Worm (Caenorhabditis elegans) whole organism, early embryonic: ENCODE measurements around the gene moma-1.

Experiments used
- B0310.2 ChIP-seq: sonication (generic microtip); optimal IDR thresholded peaks from 2 replicates; lab custom pipeline; 2016; ENCODE audit warnings: mild to moderate bottlenecking, missing genetic modification characterization, missing compliant biosample characterization
- F13C5.2 ChIP-seq: sonication (generic microtip); optimal IDR thresholded peaks from 2 replicates; lab custom pipeline; 2017; ENCODE audit warnings: mild to moderate bottlenecking, missing genetic modification characterization, inconsistent platforms, missing compliant biosample characterization
- ama-1 ChIP-seq: fragments of 150-350 bp; optimal IDR thresholded peaks from 2 replicates; lab custom pipeline; 2014
- ceh-13 ChIP-seq: fragments of 200-800 bp; sonication (Bioruptor generic); optimal IDR thresholded peaks from 2 replicates; lab custom pipeline; 2018; ENCODE audit warnings: mild to moderate bottlenecking, missing genetic modification characterization, missing compliant biosample characterization
- ceh-36 ChIP-seq: sonication (generic microtip); optimal IDR thresholded peaks from 2 replicates; lab custom pipeline; 2016; ENCODE audit warnings: missing genetic modification characterization, inconsistent platforms, missing compliant biosample characterization
- ets-7 ChIP-seq: sonication (generic microtip); optimal IDR thresholded peaks from 2 replicates; lab custom pipeline; 2016; ENCODE audit warnings: missing genotype, missing genetic modification characterization, missing compliant biosample characterization
- flt-1 ChIP-seq: fragments of 200-800 bp; sonication (Bioruptor generic); IDR thresholded peaks from 2 replicates; pipeline ENCODE4 v1.3.6; 2022; ENCODE audit warnings: missing genetic modification characterization, missing compliant biosample characterization
- hmbx-1 ChIP-seq: sonication (generic microtip); optimal IDR thresholded peaks from 2 replicates; lab custom pipeline; 2016; ENCODE audit warnings: mild to moderate bottlenecking, missing genetic modification characterization, missing compliant biosample characterization
- hmg-4 ChIP-seq: fragments of 200-800 bp; sonication (Bioruptor generic); optimal IDR thresholded peaks from 2 replicates; lab custom pipeline; 2018; ENCODE audit warnings: mild to moderate bottlenecking, missing genetic modification characterization, missing compliant biosample characterization
- hnd-1 ChIP-seq: sonication (generic microtip); optimal IDR thresholded peaks from 2 replicates; lab custom pipeline; 2016; ENCODE audit warnings: missing genetic modification characterization, missing compliant biosample characterization
- pes-1 ChIP-seq: fragments of 200-800 bp; sonication (Bioruptor generic); IDR thresholded peaks from 2 replicates; pipeline ENCODE4 v1.3.6; 2022; ENCODE audit warnings: missing genetic modification reagents, missing genetic modification characterization, missing compliant biosample characterization
- sea-1 ChIP-seq: fragments of 200-800 bp; sonication (Bioruptor generic); conservative IDR thresholded peaks from 2 replicates; pipeline ENCODE4 v1.3.6; 2022; ENCODE audit warnings: missing genetic modification characterization, missing compliant biosample characterization
- tbx-11 ChIP-seq: fragments of 200-800 bp; sonication (Bioruptor generic); IDR thresholded peaks from 2 replicates; pipeline ENCODE4 v1.3.6; 2022; ENCODE audit warnings: missing genetic modification characterization, missing compliant biosample characterization
- tra-4 ChIP-seq: sonication (generic microtip); optimal IDR thresholded peaks from 2 replicates; lab custom pipeline; 2017; ENCODE audit warnings: missing genetic modification characterization, missing compliant biosample characterization

DNA sequence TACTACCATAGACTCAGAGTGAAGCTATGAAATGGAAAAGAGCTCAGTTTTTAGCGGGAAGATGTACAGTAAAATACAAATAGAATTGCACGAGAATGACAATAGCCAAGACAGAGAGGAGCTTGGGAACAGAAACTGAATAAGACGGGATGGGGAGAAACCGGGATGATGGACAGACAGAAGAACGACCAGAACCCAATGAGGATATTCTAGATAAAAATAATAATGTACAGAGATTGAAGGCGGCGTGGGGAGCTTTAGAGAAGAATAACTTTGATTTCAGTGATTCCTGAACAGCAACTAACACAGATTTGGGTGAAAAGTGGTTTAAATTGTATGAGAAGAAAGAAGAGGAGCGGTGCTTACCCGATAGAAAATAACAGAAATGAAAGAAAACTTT lies 29.3 kb upstream of the moma-1 start:
- TF ChIP-seq hmbx-1 (tag; lab: Kevin White, UChicago), result no peak
- no peak for TF ChIP-seq ama-1 (lab: Kevin White, UChicago)
- TF ChIP-seq sea-1, result no peak
- TF ChIP-seq ceh-13, result no peak
- TF ChIP-seq B0310.2 (tag; lab: Kevin White, UChicago), result no peak
- TF ChIP-seq pes-1, result no peak
- no peak for TF ChIP-seq hnd-1 (tag; lab: Kevin White, UChicago)
- TF ChIP-seq ceh-36, result no peak
- no peak for TF ChIP-seq tra-4 (tag; lab: Kevin White, UChicago)
- TF ChIP-seq tbx-11 (GFP tag; lab: Robert Waterston, UW), result no peak
- no peak for TF ChIP-seq flt-1 (GFP tag; lab: Robert Waterston, UW)
- no peak for TF ChIP-seq hmg-4
- no peak for TF ChIP-seq F13C5.2
- no peak for TF ChIP-seq ets-7
